Worm (Caenorhabditis elegans) whole organism, young adult: ENCODE measurements around the gene C17H12.12.
A peak's percentile ranks its signal among the peaks of the same experiment; 100 is the strongest.

Experiments used
- B0019.2 ChIP-seq: fragments of 200-800 bp; sonication (Bioruptor generic); conservative IDR thresholded peaks from 2 replicates; pipeline ENCODE4 v1.3.6; 2022; ENCODE audit warnings: missing genetic modification reagents, missing genetic modification characterization, missing compliant biosample characterization
- B0261.1 ChIP-seq: sonication (generic microtip); optimal IDR thresholded peaks from 2 replicates; lab custom pipeline; 2016; ENCODE audit warnings: mild to moderate bottlenecking, missing genetic modification characterization, moderate library complexity, missing compliant biosample characterization
- D2030.7 ChIP-seq: fragments of 200-800 bp; sonication (Bioruptor generic); IDR thresholded peaks from 2 replicates; pipeline ENCODE4 v1.3.6; 2022; ENCODE audit warnings: missing genetic modification reagents, missing genetic modification characterization, missing compliant biosample characterization
- F10E7.11 ChIP-seq: sonication (generic microtip); optimal IDR thresholded peaks from 2 replicates; lab custom pipeline; 2017; ENCODE audit warnings: mild to moderate bottlenecking, missing genetic modification characterization, moderate library complexity, missing compliant biosample characterization
- F33H1.4 ChIP-seq: fragments of 200-800 bp; sonication (Bioruptor generic); IDR thresholded peaks from 2 replicates; pipeline ENCODE4 v1.3.6; 2022; ENCODE audit warnings: missing genetic modification reagents, missing genetic modification characterization, missing compliant biosample characterization
- F49E8.2 ChIP-seq: sonication (generic microtip); optimal IDR thresholded peaks from 3 replicates; lab custom pipeline; 2017; ENCODE audit warnings: missing genetic modification characterization, mild to moderate bottlenecking, missing compliant biosample characterization, antibody characterized with exemption, moderate library complexity; ENCODE audit not compliant: insufficient read depth
- T26A5.8 ChIP-seq: sonication (generic microtip); optimal IDR thresholded peaks from 2 replicates; lab custom pipeline; 2016; ENCODE audit warnings: missing genetic modification characterization, missing compliant biosample characterization
- Y53G8AR.9 ChIP-seq: fragments of 200-800 bp; sonication (Bioruptor generic); conservative IDR thresholded peaks from 2 replicates; pipeline ENCODE4 v1.3.6; 2022; ENCODE audit warnings: missing genetic modification reagents, missing genetic modification characterization, missing compliant biosample characterization
- Y56A3A.18 ChIP-seq: fragments of 200-800 bp; sonication (Bioruptor generic); IDR thresholded peaks from 2 replicates; pipeline ENCODE4 v1.3.6; 2022; ENCODE audit warnings: missing genetic modification reagents, missing genetic modification characterization, missing compliant biosample characterization
- Y95B8A.8 ChIP-seq: fragments of 200-800 bp; sonication (Bioruptor generic); IDR thresholded peaks from 2 replicates; pipeline ENCODE4 v1.3.6; 2022; ENCODE audit warnings: missing genetic modification reagents, missing genetic modification characterization, missing compliant biosample characterization
- ceh-58 ChIP-seq: fragments of 200-800 bp; sonication (Bioruptor generic); IDR thresholded peaks from 2 replicates; pipeline ENCODE4 v1.3.6; 2022; ENCODE audit warnings: missing genetic modification characterization, missing compliant biosample characterization
- ceh-91 ChIP-seq: fragments of 200-800 bp; sonication (Bioruptor generic); IDR thresholded peaks from 2 replicates; pipeline ENCODE4 v1.3.6; 2022; ENCODE audit warnings: missing genetic modification reagents, missing genetic modification characterization, missing compliant biosample characterization
- dpl-1 ChIP-seq: fragments of 150-350 bp; optimal IDR thresholded peaks from 2 replicates; lab custom pipeline; 2014; ENCODE audit warnings: missing biosample characterization, missing genetic modification reagents, missing genetic modification characterization
- efl-1 ChIP-seq: fragments of 150-350 bp; optimal IDR thresholded peaks from 2 replicates; lab custom pipeline; 2014; ENCODE audit warnings: missing biosample characterization, missing genetic modification reagents, missing genetic modification characterization
- gei-17 ChIP-seq: fragments of 200-800 bp; sonication (Bioruptor generic); optimal IDR thresholded peaks from 2 replicates; lab custom pipeline; 2018; ENCODE audit warnings: mild to moderate bottlenecking, missing genetic modification characterization, missing compliant biosample characterization
- him-1 ChIP-seq: sonication (generic microtip); optimal IDR thresholded peaks from 2 replicates; lab custom pipeline; 2016; ENCODE audit warnings: missing genotype, missing genetic modification reagents, missing genetic modification characterization, missing compliant biosample characterization
- hmg-1.2 ChIP-seq: fragments of 200-800 bp; sonication (Bioruptor generic); IDR thresholded peaks from 2 replicates; pipeline ENCODE4 v1.3.6; 2022; ENCODE audit warnings: missing genetic modification reagents, missing genetic modification characterization, missing compliant biosample characterization
- hsf-1 ChIP-seq: fragments of 200-800 bp; sonication (Bioruptor generic); IDR thresholded peaks from 2 replicates; pipeline ENCODE4 v1.3.6; 2022; ENCODE audit warnings: missing genetic modification reagents, missing genetic modification characterization, missing compliant biosample characterization
- let-607 ChIP-seq, 2 experiments: fragments of 200-800 bp in 1 of 2; sonication (Bioruptor generic) in 1 of 2; sonication (generic microtip) in 1 of 2; optimal IDR thresholded peaks; 2 replicates each; lab custom pipeline; 2016 to 2018; ENCODE audit warnings: mild to moderate bottlenecking in 2 of 2, missing compliant biosample characterization in 2 of 2, missing genetic modification characterization in 2 of 2, moderate library complexity in 2 of 2, missing genotype in 1 of 2
- lin-40 ChIP-seq: sonication (generic microtip); optimal IDR thresholded peaks from 2 replicates; lab custom pipeline; 2016; ENCODE audit warnings: missing genetic modification characterization, mild to moderate bottlenecking, missing compliant biosample characterization, missing genotype, missing genetic modification reagents
- lin-54 ChIP-seq: fragments of 200-800 bp; sonication (Bioruptor generic); optimal IDR thresholded peaks from 2 replicates; lab custom pipeline; 2018; ENCODE audit warnings: mild to moderate bottlenecking, missing genetic modification characterization, missing compliant biosample characterization
- lsl-1 ChIP-seq: fragments of 200-800 bp; sonication (Bioruptor generic); optimal IDR thresholded peaks from 2 replicates; lab custom pipeline; 2018; ENCODE audit warnings: mild to moderate bottlenecking, missing genetic modification characterization, moderate library complexity, missing compliant biosample characterization
- madf-6 ChIP-seq: fragments of 200-800 bp; sonication (Bioruptor generic); IDR thresholded peaks from 2 replicates; pipeline ENCODE4 v1.3.6; 2022; ENCODE audit warnings: missing genetic modification reagents, missing genetic modification characterization, missing compliant biosample characterization
- madf-8 ChIP-seq: fragments of 200-800 bp; sonication (Bioruptor generic); conservative IDR thresholded peaks from 2 replicates; pipeline ENCODE4 v1.3.6; 2022; ENCODE audit warnings: missing genetic modification reagents, missing genetic modification characterization, missing compliant biosample characterization
- mes-4 ChIP-seq: sonication (generic microtip); optimal IDR thresholded peaks from 2 replicates; lab custom pipeline; 2016; ENCODE audit warnings: missing genotype, missing genetic modification characterization, missing compliant biosample characterization
- nhr-90 ChIP-seq: sonication (generic microtip); optimal IDR thresholded peaks from 2 replicates; lab custom pipeline; 2016; ENCODE audit warnings: missing genotype, mild to moderate bottlenecking, missing genetic modification characterization, missing compliant biosample characterization
- pha-4 ChIP-seq: fragments of 150-350 bp; sonication (generic microtip); optimal IDR thresholded peaks from 2 replicates; lab custom pipeline; 2014; ENCODE audit warnings: missing biosample characterization, missing genetic modification reagents, missing genetic modification characterization
- snpc-3.4 ChIP-seq: sonication (generic microtip); optimal IDR thresholded peaks from 2 replicates; lab custom pipeline; 2017; ENCODE audit warnings: missing genetic modification characterization, mild to moderate bottlenecking, missing compliant biosample characterization, antibody characterized with exemption, moderate library complexity, missing genotype, missing genetic modification reagents
- snpc-4 ChIP-seq, 5 experiments: fragments of 150-350 bp in 1 of 5; sonication (generic microtip) in 4 of 5; optimal IDR thresholded peaks; 2 replicates each; lab custom pipeline; 2014 to 2018; ENCODE audit warnings: missing genetic modification characterization in 5 of 5, missing biosample characterization in 3 of 5, antibody characterized with exemption in 2 of 5, mild to moderate bottlenecking in 2 of 5, missing compliant biosample characterization in 2 of 5, missing genotype in 2 of 5, moderate library complexity in 2 of 5, missing genetic modification reagents in 1 of 5
- sptf-2 ChIP-seq: fragments of 200-800 bp; sonication (Bioruptor generic); optimal IDR thresholded peaks from 2 replicates; lab custom pipeline; 2018; ENCODE audit warnings: mild to moderate bottlenecking, missing genetic modification characterization, missing compliant biosample characterization
- tbp1 ChIP-seq: fragments of 200-800 bp; sonication (Bioruptor generic); optimal IDR thresholded peaks from 2 replicates; lab custom pipeline; 2018; ENCODE audit warnings: mild to moderate bottlenecking, missing genetic modification characterization, missing compliant biosample characterization
- xnd-1 ChIP-seq: sonication (generic microtip); optimal IDR thresholded peaks from 2 replicates; lab custom pipeline; 2016; ENCODE audit warnings: missing genotype, missing genetic modification reagents, missing genetic modification characterization, missing compliant biosample characterization
- ztf-6 ChIP-seq: fragments of 200-800 bp; sonication (Bioruptor generic); IDR thresholded peaks from 2 replicates; pipeline ENCODE4 v1.3.6; 2022; ENCODE audit warnings: missing genetic modification reagents, missing genetic modification characterization, missing compliant biosample characterization

Gene C17H12.12

DNA sequence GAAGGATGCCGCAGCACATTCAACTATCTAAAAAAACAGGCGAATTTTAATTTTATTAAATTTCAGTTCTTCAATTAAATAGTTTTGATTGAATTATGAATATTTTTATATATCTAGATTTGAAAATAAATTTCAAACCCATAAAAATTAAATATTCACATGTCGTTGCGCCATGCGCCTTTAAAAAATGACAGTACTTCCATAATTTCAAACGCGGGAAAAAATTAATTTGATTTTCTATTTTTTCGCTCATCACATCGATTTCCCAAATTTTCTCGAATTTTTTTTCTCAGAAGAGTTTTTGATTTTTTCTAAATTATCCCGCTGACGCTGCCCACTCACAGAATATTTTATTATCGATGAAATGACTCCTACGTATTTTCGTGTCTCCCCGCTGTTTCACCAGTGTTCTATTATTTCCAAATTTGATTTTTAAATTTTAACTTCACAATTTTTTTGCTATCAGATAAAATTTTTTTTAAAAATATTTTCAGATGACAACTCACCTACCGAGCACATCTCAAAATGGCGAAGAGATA lies 46.8 kb downstream of the C17H12.12 start, which contains the start of gene lip-1:
Gene lip-1, plus strand, starts transcription at position 489 of the 539 bp plus-strand sequence.
- TF ChIP-seq madf-8 (GFP tag; lab: Robert Waterston, UW) (peak; percentile 94), dpl-1 (peak; percentile 73), B0019.2 (GFP tag; lab: Robert Waterston, UW) (peak; percentile 28; the same call in 1 of the 2 replicates), T26A5.8 (tag; lab: Kevin White, UChicago) (no peak), let-607 (tag; optimal IDR thresholded peaks at IDR 0.05; lab: Kevin White, UChicago) (no peak), B0261.1 (no peak), mes-4 (tag; lab: Kevin White, UChicago) (no peak), snpc-3.4 (peak; percentile 22), pha-4 (tag; lab: Kevin White, UChicago) (no peak), tbp1 (peak; percentile 38), xnd-1 (tag; lab: Kevin White, UChicago) (peak; percentile 69), gei-17 (GFP tag; lab: Kevin White, UChicago) (no peak), Y56A3A.18 (GFP tag; lab: Robert Waterston, UW) (no peak), him-1 (tag; lab: Kevin White, UChicago) (peak; percentile 30), lsl-1 (GFP tag; lab: Kevin White, UChicago) (peak; percentile 90), Y95B8A.8 (GFP tag; lab: Robert Waterston, UW) (peak; percentile 82), ceh-91 (GFP tag; lab: Robert Waterston, UW) (peak; percentile 72), efl-1 (GFP tag; lab: Kevin White, UChicago) (peak; percentile 93), Y53G8AR.9 (GFP tag; lab: Robert Waterston, UW) (peak; percentile 32; the same call in 1 of the 2 replicates), F10E7.11 (tag; lab: Kevin White, UChicago) (no peak), hsf-1 (GFP tag; lab: Robert Waterston, UW) (peak; percentile 70; the same call in 1 of the 2 replicates), F49E8.2 (tag; lab: Kevin White, UChicago) (peak; percentile 23), sptf-2 (no peak), lin-40 (tag; lab: Kevin White, UChicago) (no peak), D2030.7 (peak; percentile 74), nhr-90 (no peak), madf-6 (GFP tag; lab: Robert Waterston, UW) (peak; percentile 95), ztf-6 (GFP tag; lab: Robert Waterston, UW) (no peak), F33H1.4 (GFP tag; lab: Robert Waterston, UW) (peak; percentile 72), ceh-58 (GFP tag; lab: Robert Waterston, UW) (no peak), lin-54 (GFP tag; lab: Kevin White, UChicago) (peak; percentile 50), snpc-4 (GFP tag; optimal IDR thresholded peaks at IDR 0.05; lab: Kevin White, UChicago) (peak; percentile 46), snpc-4 (tag; optimal IDR thresholded peaks at IDR 0.05; lab: Kevin White, UChicago) (peak in 3 of 4 experiments; percentile 33 to 77 (median 68)), hmg-1.2 (GFP tag; lab: Robert Waterston, UW) (peak; percentile 26; the same call in 1 of the 2 replicates)
